Worm (Caenorhabditis elegans) whole organism, young adult: ENCODE results near the gene wht-3.
A peak's percentile ranks its signal among the peaks of the same experiment; 100 is the strongest.

Source experiments
- B0261.1 ChIP-seq: sonication (generic microtip); optimal IDR thresholded peaks from 2 replicates; lab custom pipeline; 2016; ENCODE audit warnings: mild to moderate bottlenecking, missing genetic modification characterization, moderate library complexity, missing compliant biosample characterization
- F33H1.4 ChIP-seq: fragments of 200-800 bp; sonication (Bioruptor generic); IDR thresholded peaks from 2 replicates; pipeline ENCODE4 v1.3.6; 2022; ENCODE audit warnings: missing genetic modification reagents, missing genetic modification characterization, missing compliant biosample characterization
- F39B2.1 ChIP-seq: fragments of 200-800 bp; sonication (Bioruptor generic); IDR thresholded peaks from 2 replicates; pipeline ENCODE4 v1.3.6; 2022; ENCODE audit warnings: missing genetic modification reagents, missing genetic modification characterization, missing compliant biosample characterization
- F49E8.2 ChIP-seq: sonication (generic microtip); optimal IDR thresholded peaks from 3 replicates; lab custom pipeline; 2017; ENCODE audit warnings: missing genetic modification characterization, mild to moderate bottlenecking, missing compliant biosample characterization, antibody characterized with exemption, moderate library complexity; ENCODE audit not compliant: insufficient read depth
- F52B5.7 ChIP-seq: sonication (generic microtip); optimal IDR thresholded peaks from 2 replicates; lab custom pipeline; 2016; ENCODE audit warnings: mild to moderate bottlenecking, missing genetic modification characterization, missing compliant biosample characterization
- F57A8.1 ChIP-seq: fragments of 200-800 bp; sonication (Bioruptor generic); optimal IDR thresholded peaks from 2 replicates; lab custom pipeline; 2018; ENCODE audit warnings: mild to moderate bottlenecking, missing genetic modification characterization, moderate library complexity, missing compliant biosample characterization
- K12H6.12 ChIP-seq: fragments of 200-800 bp; sonication (Bioruptor generic); optimal IDR thresholded peaks from 2 replicates; lab custom pipeline; 2018; ENCODE audit warnings: mild to moderate bottlenecking, missing genetic modification characterization, missing compliant biosample characterization
- Y53F4B.3 ChIP-seq: fragments of 200-800 bp; sonication (Bioruptor generic); IDR thresholded peaks from 2 replicates; pipeline ENCODE4 v1.3.6; 2022; ENCODE audit warnings: missing genetic modification reagents, missing genetic modification characterization, missing compliant biosample characterization
- Y95B8A.8 ChIP-seq: fragments of 200-800 bp; sonication (Bioruptor generic); IDR thresholded peaks from 2 replicates; pipeline ENCODE4 v1.3.6; 2022; ENCODE audit warnings: missing genetic modification reagents, missing genetic modification characterization, missing compliant biosample characterization
- akir-1 ChIP-seq: fragments of 200-800 bp; sonication (Bioruptor generic); optimal IDR thresholded peaks from 2 replicates; lab custom pipeline; 2018; ENCODE audit warnings: mild to moderate bottlenecking, missing genetic modification characterization, moderate library complexity, missing compliant biosample characterization
- aptf-3 ChIP-seq: fragments of 200-800 bp; sonication (Bioruptor generic); IDR thresholded peaks from 2 replicates; pipeline ENCODE4 v1.3.6; 2022; ENCODE audit warnings: missing genetic modification characterization, missing compliant biosample characterization
- atf-7 ChIP-seq: sonication (generic microtip); optimal IDR thresholded peaks from 2 replicates; lab custom pipeline; 2017; ENCODE audit warnings: mild to moderate bottlenecking, missing genetic modification characterization, missing compliant biosample characterization
- bed-2 ChIP-seq: fragments of 200-800 bp; sonication (Bioruptor generic); IDR thresholded peaks from 2 replicates; pipeline ENCODE4 v1.3.6; 2022; ENCODE audit warnings: missing genetic modification reagents, missing genetic modification characterization, missing compliant biosample characterization
- cebp-1 ChIP-seq, 2 experiments: fragments of 200-800 bp in 1 of 2; sonication (Bioruptor generic) in 1 of 2; sonication (generic microtip) in 1 of 2; IDR thresholded peaks in 1 of 2; optimal IDR thresholded peaks in 1 of 2; 2 replicates each; pipeline versions ENCODE4 v1.3.6 to Lab custom; 2017 to 2022; ENCODE audit warnings: missing compliant biosample characterization in 2 of 2, missing genetic modification characterization in 2 of 2, mild to moderate bottlenecking in 1 of 2, missing genetic modification reagents in 1 of 2, moderate library complexity in 1 of 2
- dpff-1 ChIP-seq: sonication (generic microtip); optimal IDR thresholded peaks from 2 replicates; lab custom pipeline; 2017; ENCODE audit warnings: mild to moderate bottlenecking, missing genetic modification characterization, missing compliant biosample characterization
- dpl-1 ChIP-seq: fragments of 150-350 bp; optimal IDR thresholded peaks from 2 replicates; lab custom pipeline; 2014; ENCODE audit warnings: missing biosample characterization, missing genetic modification reagents, missing genetic modification characterization
- egl-18 ChIP-seq: fragments of 200-800 bp; sonication (Bioruptor generic); IDR thresholded peaks from 2 replicates; pipeline ENCODE4 v1.3.6; 2022; ENCODE audit warnings: missing genetic modification reagents, missing genetic modification characterization, missing compliant biosample characterization
- gei-17 ChIP-seq: fragments of 200-800 bp; sonication (Bioruptor generic); optimal IDR thresholded peaks from 2 replicates; lab custom pipeline; 2018; ENCODE audit warnings: mild to moderate bottlenecking, missing genetic modification characterization, missing compliant biosample characterization
- hlh-12 ChIP-seq: sonication (generic microtip); optimal IDR thresholded peaks from 2 replicates; lab custom pipeline; 2016; ENCODE audit warnings: missing genetic modification characterization, missing compliant biosample characterization
- hsf-1 ChIP-seq: fragments of 200-800 bp; sonication (Bioruptor generic); IDR thresholded peaks from 2 replicates; pipeline ENCODE4 v1.3.6; 2022; ENCODE audit warnings: missing genetic modification reagents, missing genetic modification characterization, missing compliant biosample characterization
- let-607 ChIP-seq, 2 experiments: fragments of 200-800 bp in 1 of 2; sonication (Bioruptor generic) in 1 of 2; sonication (generic microtip) in 1 of 2; optimal IDR thresholded peaks; 2 replicates each; lab custom pipeline; 2016 to 2018; ENCODE audit warnings: mild to moderate bottlenecking in 2 of 2, missing compliant biosample characterization in 2 of 2, missing genetic modification characterization in 2 of 2, moderate library complexity in 2 of 2, missing genotype in 1 of 2
- lin-40 ChIP-seq: sonication (generic microtip); optimal IDR thresholded peaks from 2 replicates; lab custom pipeline; 2016; ENCODE audit warnings: missing genetic modification characterization, mild to moderate bottlenecking, missing compliant biosample characterization, missing genotype, missing genetic modification reagents
- lsl-1 ChIP-seq: fragments of 200-800 bp; sonication (Bioruptor generic); optimal IDR thresholded peaks from 2 replicates; lab custom pipeline; 2018; ENCODE audit warnings: mild to moderate bottlenecking, missing genetic modification characterization, moderate library complexity, missing compliant biosample characterization
- lsy-27 ChIP-seq: sonication (generic microtip); optimal IDR thresholded peaks from 2 replicates; lab custom pipeline; 2017; ENCODE audit warnings: missing genetic modification characterization, mild to moderate bottlenecking, missing compliant biosample characterization, antibody characterized with exemption, missing genotype, borderline replicate concordance; ENCODE audit not compliant: insufficient read depth
- madf-6 ChIP-seq: fragments of 200-800 bp; sonication (Bioruptor generic); IDR thresholded peaks from 2 replicates; pipeline ENCODE4 v1.3.6; 2022; ENCODE audit warnings: missing genetic modification reagents, missing genetic modification characterization, missing compliant biosample characterization
- madf-8 ChIP-seq: fragments of 200-800 bp; sonication (Bioruptor generic); conservative IDR thresholded peaks from 2 replicates; pipeline ENCODE4 v1.3.6; 2022; ENCODE audit warnings: missing genetic modification reagents, missing genetic modification characterization, missing compliant biosample characterization
- mel-28 ChIP-seq: sonication (generic microtip); optimal IDR thresholded peaks from 2 replicates; lab custom pipeline; 2016; ENCODE audit warnings: borderline replicate concordance, mild to moderate bottlenecking, missing genetic modification characterization, missing compliant biosample characterization
- mes-4 ChIP-seq: sonication (generic microtip); optimal IDR thresholded peaks from 2 replicates; lab custom pipeline; 2016; ENCODE audit warnings: missing genotype, missing genetic modification characterization, missing compliant biosample characterization
- mxl-1 ChIP-seq: sonication (generic microtip); optimal IDR thresholded peaks from 2 replicates; lab custom pipeline; 2016; ENCODE audit warnings: missing genetic modification characterization, missing compliant biosample characterization
- nfya-2 ChIP-seq: fragments of 200-800 bp; sonication (Bioruptor generic); IDR thresholded peaks from 2 replicates; pipeline ENCODE4 v1.3.6; 2022; ENCODE audit warnings: missing genetic modification reagents, missing genetic modification characterization, missing compliant biosample characterization
- nfyb-1 ChIP-seq: fragments of 200-800 bp; sonication (Bioruptor generic); IDR thresholded peaks from 2 replicates; pipeline ENCODE4 v1.3.6; 2022; ENCODE audit warnings: missing genetic modification reagents, missing genetic modification characterization, missing compliant biosample characterization
- nhr-120 ChIP-seq: fragments of 200-800 bp; sonication (Bioruptor generic); IDR thresholded peaks from 2 replicates; pipeline ENCODE4 v1.3.6; 2022; ENCODE audit warnings: missing genetic modification characterization, missing compliant biosample characterization
- nhr-179 ChIP-seq: sonication (generic microtip); optimal IDR thresholded peaks from 2 replicates; lab custom pipeline; 2016; ENCODE audit warnings: mild to moderate bottlenecking, missing genetic modification characterization, missing compliant biosample characterization
- nhr-80 ChIP-seq: sonication (generic microtip); optimal IDR thresholded peaks from 2 replicates; lab custom pipeline; 2016; ENCODE audit warnings: missing genetic modification characterization, missing compliant biosample characterization
- pbrm-1 ChIP-seq: fragments of 200-800 bp; sonication (Bioruptor generic); IDR thresholded peaks from 2 replicates; pipeline ENCODE4 v1.3.6; 2022; ENCODE audit warnings: missing genetic modification reagents, missing genetic modification characterization, missing compliant biosample characterization
- repo-1 ChIP-seq: sonication (generic microtip); optimal IDR thresholded peaks from 2 replicates; lab custom pipeline; 2017; ENCODE audit warnings: mild to moderate bottlenecking, missing genetic modification characterization, missing compliant biosample characterization
- tbx-9 ChIP-seq: sonication (generic microtip); optimal IDR thresholded peaks from 2 replicates; lab custom pipeline; 2016; ENCODE audit warnings: borderline replicate concordance, missing genetic modification characterization, inconsistent platforms, missing compliant biosample characterization
- unc-62 ChIP-seq: fragments of 150-350 bp; optimal IDR thresholded peaks from 2 replicates; lab custom pipeline; 2014; ENCODE audit warnings: missing biosample characterization, missing genetic modification reagents, missing genetic modification characterization
- ztf-28 ChIP-seq: fragments of 200-800 bp; sonication (Bioruptor generic); IDR thresholded peaks from 2 replicates; pipeline ENCODE4 v1.3.6; 2022; ENCODE audit warnings: missing genetic modification reagents, missing genetic modification characterization, missing compliant biosample characterization
- ztf-6 ChIP-seq: fragments of 200-800 bp; sonication (Bioruptor generic); IDR thresholded peaks from 2 replicates; pipeline ENCODE4 v1.3.6; 2022; ENCODE audit warnings: missing genetic modification reagents, missing genetic modification characterization, missing compliant biosample characterization

The wht-3 gene

ce11 chrIII:4187845-4188244 lies 36.4 kb upstream of the wht-3 start, which contains the start of gene R74.2:
R74.2 (plus strand) TSS chrIII:4188160.
- TF ChIP-seq K12H6.12 (tag; lab: Kevin White, UChicago), result no peak

DNA sequence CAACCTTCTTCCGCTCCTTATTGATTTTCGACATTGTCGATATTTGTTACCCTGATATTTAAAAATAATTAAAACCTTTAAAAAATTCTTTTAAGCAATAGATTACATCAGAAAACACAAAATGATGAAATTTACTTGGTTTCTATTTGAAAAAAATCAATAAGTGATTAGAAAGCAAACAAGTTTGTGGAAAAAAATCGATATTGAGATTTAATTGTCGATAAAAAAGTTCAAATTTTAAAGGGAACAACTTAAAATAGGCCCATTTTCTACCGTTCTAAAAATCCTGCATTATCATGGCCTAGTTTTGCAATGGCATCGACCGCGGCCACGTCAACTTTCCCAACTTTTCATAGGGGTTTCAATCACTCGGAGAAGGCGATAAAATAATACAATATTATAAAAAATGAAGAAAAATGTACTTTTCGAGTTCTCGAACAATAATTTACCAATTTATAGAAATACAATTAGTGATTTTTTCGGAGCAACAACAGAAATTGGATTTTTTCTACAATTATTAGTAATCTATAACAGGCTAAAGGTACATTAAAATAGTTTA lies 35.4 kb upstream of the wht-3 start, which contains the start of gene lars-1:
Gene lars-1 (minus strand): TSS at position 51 of the 559 bp plus-strand sequence.
- TF ChIP-seq atf-7 (tag; lab: Kevin White, UChicago), result no peak
- peak; percentile 87 to 92 for TF ChIP-seq let-607 (tag; optimal IDR thresholded peaks at IDR 0.05; lab: Kevin White, UChicago)
- no peak for TF ChIP-seq nhr-179 (tag; lab: Kevin White, UChicago)
- no peak for TF ChIP-seq lsy-27 (tag; lab: Kevin White, UChicago)
- TF ChIP-seq nhr-80 (tag; lab: Kevin White, UChicago), result peak; percentile 48

DNA sequence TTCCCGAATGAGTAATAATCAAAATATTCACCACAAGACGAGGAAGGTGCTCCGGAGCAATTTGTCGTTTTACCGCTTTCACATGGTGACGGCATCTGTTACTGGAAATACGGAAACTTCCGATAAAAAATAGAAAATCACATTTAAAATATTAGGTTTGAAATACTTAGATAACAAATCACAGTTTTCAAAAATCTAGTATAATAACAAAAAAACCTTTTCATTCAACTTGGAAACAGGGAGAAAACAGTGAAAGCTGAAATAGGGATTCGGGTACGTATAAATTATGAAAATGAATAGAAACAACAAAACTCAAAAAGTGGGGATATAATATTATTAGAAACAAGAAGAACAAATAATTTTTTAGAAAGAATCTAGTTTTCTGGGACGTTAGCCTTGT lies 29.9 kb upstream of the wht-3 start, which contains the start of gene C16C10.1:
Gene C16C10.1 (minus strand): TSS at position 101 of the 400 bp plus-strand sequence.
- TF ChIP-seq cebp-1 (GFP tag; IDR thresholded peaks at IDR 0.05; lab: Robert Waterston, UW) (no peak), cebp-1 (tag; optimal IDR thresholded peaks at IDR 0.05; lab: Kevin White, UChicago) (no peak), lsl-1 (GFP tag; lab: Kevin White, UChicago) (no peak), madf-8 (GFP tag; lab: Robert Waterston, UW) (no peak), pbrm-1 (GFP tag; lab: Robert Waterston, UW) (no peak), B0261.1 (tag; lab: Kevin White, UChicago) (no peak), lin-40 (no peak), aptf-3 (GFP tag; lab: Robert Waterston, UW) (0 out of 2 replicates have a peak, but pooled peaks have one; percentile 20)

ce11 chrIII:4178564-4178963 lies 27.2 kb upstream of the wht-3 start, which contains the start of gene C16C10.2:
C16C10.2 (minus strand) TSS chrIII:4178664.
- no peak for TF ChIP-seq F39B2.1 (GFP tag; lab: Robert Waterston, UW)
- 0 out of 2 replicates have a peak, but pooled peaks have one; percentile 27 for TF ChIP-seq hsf-1 (GFP tag; lab: Robert Waterston, UW)
- no peak for TF ChIP-seq bed-2

ce11 chrIII:4176109-4176596 lies 24.8 kb upstream of the wht-3 start, which contains the start of the genes hrde-1 and C16C10.13:
hrde-1 (minus strand) TSS chrIII:4176159.
C16C10.13 (plus strand) TSS chrIII:4176440.
- TF ChIP-seq gei-17 (GFP tag; lab: Kevin White, UChicago) (no peak), mel-28 (tag; lab: Kevin White, UChicago) (no peak), F52B5.7 (tag; lab: Kevin White, UChicago) (no peak), nhr-120 (no peak), mes-4 (tag; lab: Kevin White, UChicago) (no peak), F33H1.4 (GFP tag; lab: Robert Waterston, UW) (peak; percentile 78), Y95B8A.8 (GFP tag; lab: Robert Waterston, UW) (peak; percentile 65; the same call in 1 of the 2 replicates), ztf-28 (GFP tag; lab: Robert Waterston, UW) (no peak), egl-18 (GFP tag; lab: Robert Waterston, UW) (no peak), madf-6 (peak; percentile 98), hlh-12 (tag; lab: Kevin White, UChicago) (no peak), mxl-1 (no peak), unc-62 (GFP tag; lab: Kevin White, UChicago) (no peak), ztf-6 (GFP tag; lab: Robert Waterston, UW) (no peak), nfyb-1 (GFP tag; lab: Robert Waterston, UW) (no peak), F57A8.1 (GFP tag; lab: Kevin White, UChicago) (no peak), K12H6.12 (tag; lab: Kevin White, UChicago) (no peak), Y53F4B.3 (GFP tag; lab: Robert Waterston, UW) (no peak), akir-1 (no peak), tbx-9 (tag; lab: Kevin White, UChicago) (no peak), let-607 (tag; optimal IDR thresholded peaks at IDR 0.05; lab: Kevin White, UChicago) (no peak), repo-1 (tag; lab: Kevin White, UChicago) (no peak), dpl-1 (peak; percentile 80), nfya-2 (GFP tag; lab: Robert Waterston, UW) (no peak), dpff-1 (no peak), F49E8.2 (tag; lab: Kevin White, UChicago) (peak; percentile 93)
